Fruit fly (Drosophila melanogaster) whole organism, adult: Measurements from ENCODE around the gene ear.

Source experiments
- CG33017 ChIP-seq: fragments of 200-800 bp; sonication (Bioruptor generic); optimal IDR thresholded peaks from 2 replicates; lab custom pipeline; 2018; ENCODE audit warnings: missing biosample characterization, mild to moderate bottlenecking, missing genetic modification characterization, moderate library complexity
- CG7045 ChIP-seq: fragments of 200-800 bp; sonication (Bioruptor generic); optimal IDR thresholded peaks from 2 replicates; lab custom pipeline; 2017; ENCODE audit warnings: missing biosample characterization, mild to moderate bottlenecking, missing genetic modification characterization
- Clk ChIP-seq: fragments of 200-800 bp; sonication (Bioruptor generic); optimal IDR thresholded peaks from 2 replicates; lab custom pipeline; 2017; ENCODE audit warnings: missing biosample characterization, missing genetic modification characterization
- Crg-1 ChIP-seq: fragments of 200-800 bp; sonication (Bioruptor generic); optimal IDR thresholded peaks from 2 replicates; lab custom pipeline; 2016; ENCODE audit warnings: missing biosample characterization, missing genetic modification characterization
- bab1 ChIP-seq: fragments of 200-800 bp; sonication (Bioruptor generic); optimal IDR thresholded peaks from 3 replicates; lab custom pipeline; 2019; ENCODE audit warnings: missing biosample characterization, mild to moderate bottlenecking, missing genetic modification characterization, moderate library complexity
- kay ChIP-seq: fragments of 200-800 bp; sonication (Bioruptor generic); peaks from one replicate; lab custom pipeline; 2016; ENCODE audit warnings: missing biosample characterization, missing genetic modification characterization, borderline replicate concordance
- pad ChIP-seq: fragments of 200-800 bp; sonication (Bioruptor generic); optimal IDR thresholded peaks from 3 replicates; lab custom pipeline; 2017; ENCODE audit warnings: missing biosample characterization, missing genetic modification characterization, mild to moderate bottlenecking, moderate library complexity, missing genetic modification reagents

DNA sequence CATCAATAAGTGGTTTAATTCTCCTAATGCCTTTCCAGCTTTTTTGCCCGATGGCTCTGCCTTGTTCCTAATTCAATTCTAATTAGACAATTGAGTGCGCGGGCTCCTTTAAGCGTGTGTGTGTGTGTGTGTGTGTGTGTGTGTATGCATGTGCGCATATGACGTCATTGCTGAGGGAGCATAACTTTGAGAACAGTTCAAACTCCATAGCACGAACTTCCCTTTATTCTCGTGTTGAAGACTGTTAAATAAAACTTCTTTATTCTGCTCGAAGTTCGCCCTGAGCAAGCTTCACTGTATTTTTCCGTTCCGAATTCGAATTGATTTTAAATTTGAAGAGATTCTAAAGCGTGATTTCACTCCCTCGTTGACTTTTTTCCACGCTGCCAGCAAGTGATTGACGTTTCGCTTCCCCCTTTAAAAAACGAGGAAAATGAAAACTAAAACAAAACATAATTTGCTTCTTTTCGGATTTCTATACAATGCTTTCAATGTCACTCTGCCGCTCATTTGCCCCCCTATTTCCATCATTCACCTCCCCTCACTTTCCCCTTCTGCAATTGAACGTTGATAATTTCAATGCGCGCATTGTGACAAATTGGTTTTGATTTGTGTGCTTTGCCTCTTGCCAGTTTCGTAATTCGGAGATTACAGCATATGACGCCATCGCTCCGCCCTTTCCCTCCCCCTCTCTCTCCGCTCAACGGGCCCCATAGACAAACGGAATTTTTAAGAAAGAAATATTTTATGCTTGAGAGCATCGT lies 28.1 kb upstream of the ear start:
- TF ChIP-seq CG7045 (no peak), Crg-1 (GFP tag; lab: Kevin White, UChicago) (no peak), pad (GFP tag; lab: Kevin White, UChicago) (peak; percentile 81), bab1 (GFP tag; lab: Kevin White, UChicago) (no peak), CG33017 (tag; lab: Kevin White, UChicago) (no peak), Clk (GFP tag; lab: Kevin White, UChicago) (peak; percentile 5), kay (GFP tag; lab: Kevin White, UChicago) (peak; percentile 35)
